Fruit fly (Drosophila melanogaster) whole organism, embryonic: ENCODE data around the gene lectin-28C.
A peak's percentile ranks its signal among the peaks of the same experiment; 100 is the strongest.

Experiments
- Ada2b ChIP-seq: fragments of 200-800 bp; sonication (Bioruptor generic); IDR thresholded peaks from 2 replicates; pipeline ENCODE4 v1.3.6; 2022; ENCODE audit warnings: missing biosample characterization, missing genetic modification characterization
- CG10209 ChIP-seq: fragments of 200-800 bp; sonication (Bioruptor generic); optimal IDR thresholded peaks from 3 replicates; lab custom pipeline; 2017; ENCODE audit warnings: missing biosample characterization, mild to moderate bottlenecking, missing genetic modification characterization, missing genetic modification reagents
- CG11695 ChIP-seq: fragments of 200-800 bp; sonication (Bioruptor generic); IDR thresholded peaks from 3 replicates; pipeline ENCODE4 v1.3.6; 2022; ENCODE audit warnings: missing biosample characterization, missing genetic modification characterization
- CG13123 ChIP-seq: fragments of 200-800 bp; sonication (Bioruptor generic); optimal IDR thresholded peaks from 2 replicates; lab custom pipeline; 2016; ENCODE audit warnings: missing biosample characterization, missing genetic modification characterization
- CG13775 ChIP-seq: fragments of 200-800 bp; sonication (Bioruptor generic); optimal IDR thresholded peaks from 3 replicates; lab custom pipeline; 2017; ENCODE audit warnings: missing biosample characterization, mild to moderate bottlenecking, missing genetic modification characterization
- CG14710 ChIP-seq: fragments of 200-800 bp; sonication (Bioruptor generic); optimal IDR thresholded peaks from 3 replicates; lab custom pipeline; 2019; ENCODE audit warnings: missing biosample characterization, mild to moderate bottlenecking, missing genetic modification characterization, moderate library complexity
- CG15269 ChIP-seq: fragments of 200-800 bp; sonication (Bioruptor generic); optimal IDR thresholded peaks from 2 replicates; lab custom pipeline; 2018; ENCODE audit warnings: missing biosample characterization, mild to moderate bottlenecking, missing genetic modification characterization, moderate library complexity
- CG1647 ChIP-seq: fragments of 200-800 bp; sonication (Bioruptor generic); optimal IDR thresholded peaks from 3 replicates; lab custom pipeline; 2016; ENCODE audit warnings: missing biosample characterization, missing genetic modification characterization
- CG18619 ChIP-seq: fragments of 200-800 bp; sonication (Bioruptor generic); optimal IDR thresholded peaks from 3 replicates; lab custom pipeline; 2017; ENCODE audit warnings: missing biosample characterization, mild to moderate bottlenecking, missing genetic modification characterization
- CG2712 ChIP-seq: fragments of 200-800 bp; optimal IDR thresholded peaks from 3 replicates; lab custom pipeline; 2019; ENCODE audit warnings: missing biosample characterization, mild to moderate bottlenecking, missing genetic modification characterization, moderate library complexity
- CG3065 ChIP-seq: fragments of 200-800 bp; sonication (Bioruptor generic); optimal IDR thresholded peaks from 2 replicates; lab custom pipeline; 2016; ENCODE audit warnings: missing biosample characterization, missing genetic modification characterization
- CG43689 ChIP-seq: fragments of 200-800 bp; sonication (Bioruptor generic); IDR thresholded peaks from 2 replicates; pipeline ENCODE4 v1.3.6; 2022; ENCODE audit warnings: missing biosample characterization, missing genetic modification characterization
- CG4404 ChIP-seq: fragments of 200-800 bp; sonication (Bioruptor generic); IDR thresholded peaks from 2 replicates; pipeline ENCODE4 v1.3.6; 2022; ENCODE audit warnings: missing biosample characterization, missing genetic modification characterization
- CG4707 ChIP-seq: fragments of 200-800 bp; sonication (Bioruptor generic); optimal IDR thresholded peaks from 2 replicates; lab custom pipeline; 2018; ENCODE audit warnings: missing biosample characterization, mild to moderate bottlenecking, missing genetic modification characterization, moderate library complexity
- CG4730 ChIP-seq: fragments of 200-800 bp; sonication (Bioruptor generic); IDR thresholded peaks from 2 replicates; pipeline ENCODE4 v1.3.6; 2022; ENCODE audit warnings: missing biosample characterization, missing genetic modification characterization
- CG6765 ChIP-seq: fragments of 200-800 bp; sonication (Bioruptor generic); optimal IDR thresholded peaks from 3 replicates; lab custom pipeline; 2017; ENCODE audit warnings: missing biosample characterization, mild to moderate bottlenecking, missing genetic modification characterization
- CG7839 ChIP-seq: fragments of 200-800 bp; sonication (Bioruptor generic); optimal IDR thresholded peaks from 3 replicates; lab custom pipeline; 2018; ENCODE audit warnings: missing biosample characterization, mild to moderate bottlenecking, missing genetic modification characterization, moderate library complexity
- CG7987 ChIP-seq: fragments of 200-800 bp; sonication (Bioruptor generic); optimal IDR thresholded peaks from 2 replicates; lab custom pipeline; 2018; ENCODE audit warnings: missing biosample characterization, mild to moderate bottlenecking, missing genetic modification characterization, moderate library complexity
- CG8388 ChIP-seq: fragments of 200-800 bp; sonication (Bioruptor generic); optimal IDR thresholded peaks from 2 replicates; lab custom pipeline; 2019; ENCODE audit warnings: missing biosample characterization, mild to moderate bottlenecking, missing genetic modification characterization, moderate library complexity
- CG9437 ChIP-seq: fragments of 200-800 bp; sonication (Bioruptor generic); optimal IDR thresholded peaks from 2 replicates; lab custom pipeline; 2018; ENCODE audit warnings: missing biosample characterization, mild to moderate bottlenecking, missing genetic modification characterization
- CrebB ChIP-seq: fragments of 200-800 bp; sonication (Bioruptor generic); optimal IDR thresholded peaks from 3 replicates; lab custom pipeline; 2018; ENCODE audit warnings: missing biosample characterization, mild to moderate bottlenecking, missing genetic modification characterization
- D19A ChIP-seq: fragments of 200-800 bp; optimal IDR thresholded peaks from 3 replicates; lab custom pipeline; 2019; ENCODE audit warnings: missing biosample characterization, mild to moderate bottlenecking, missing genetic modification characterization, moderate library complexity
- Dek ChIP-seq: fragments of 200-800 bp; sonication (Bioruptor generic); optimal IDR thresholded peaks from 3 replicates; lab custom pipeline; 2019; ENCODE audit warnings: missing biosample characterization, mild to moderate bottlenecking, missing genetic modification characterization, moderate library complexity
- Dp ChIP-seq: fragments of 200-800 bp; sonication (Bioruptor generic); optimal IDR thresholded peaks from 2 replicates; lab custom pipeline; 2018; ENCODE audit warnings: missing biosample characterization, mild to moderate bottlenecking, missing genetic modification characterization, moderate library complexity
- Ets97D ChIP-seq: fragments of 200-800 bp; sonication (Bioruptor generic); optimal IDR thresholded peaks from 3 replicates; lab custom pipeline; 2016; ENCODE audit warnings: missing biosample characterization, missing genetic modification characterization
- Fer2 ChIP-seq: fragments of 200-800 bp; sonication (Bioruptor generic); optimal IDR thresholded peaks from 2 replicates; lab custom pipeline; 2018; ENCODE audit warnings: missing biosample characterization, mild to moderate bottlenecking, missing genetic modification characterization, moderate library complexity
- HLH54F ChIP-seq: fragments of 200-800 bp; sonication (Bioruptor generic); optimal IDR thresholded peaks from 3 replicates; lab custom pipeline; 2016; ENCODE audit warnings: missing biosample characterization, missing genetic modification characterization
- Oaz ChIP-seq: fragments of 200-800 bp; sonication (Bioruptor generic); IDR thresholded peaks from 2 replicates; pipeline ENCODE4 v1.3.6; 2022; ENCODE audit warnings: missing biosample characterization, missing genetic modification characterization
- Opbp ChIP-seq: fragments of 200-800 bp; sonication (Bioruptor generic); IDR thresholded peaks from 3 replicates; pipeline ENCODE4 v1.3.6; 2022; ENCODE audit warnings: missing biosample characterization, missing genetic modification characterization; ENCODE audit not compliant: partially characterized antibody
- Ptx1 ChIP-seq: fragments of 200-800 bp; sonication (Bioruptor generic); IDR thresholded peaks from 2 replicates; pipeline ENCODE4 v1.3.6; 2022; ENCODE audit warnings: missing biosample characterization, missing genetic modification characterization
- Usf ChIP-seq: fragments of 200-800 bp; sonication (Bioruptor generic); optimal IDR thresholded peaks from 2 replicates; lab custom pipeline; 2017; ENCODE audit warnings: missing genotype, missing biosample characterization, missing genetic modification characterization
- bab2 ChIP-seq: fragments of 200-800 bp; sonication (Bioruptor generic); optimal IDR thresholded peaks from 2 replicates; lab custom pipeline; 2016; ENCODE audit warnings: missing biosample characterization, missing genetic modification characterization
- br ChIP-seq: fragments of >200 bp; optimal IDR thresholded peaks from 2 replicates; lab custom pipeline; 2017
- bsh ChIP-seq, 2 experiments: fragments of 200-800 bp; sonication (Bioruptor generic); optimal IDR thresholded peaks; 2 replicates each; lab custom pipeline; 2017 to 2018; ENCODE audit warnings: mild to moderate bottlenecking in 2 of 2, missing biosample characterization in 2 of 2, missing genetic modification characterization in 2 of 2, moderate library complexity in 1 of 2
- cas ChIP-seq: fragments of 200-800 bp; sonication (Bioruptor generic); IDR thresholded peaks from 2 replicates; pipeline ENCODE4 v1.3.6; 2022; ENCODE audit warnings: missing biosample characterization, missing genetic modification characterization
- chif ChIP-seq, 2 experiments: fragments of 200-800 bp; sonication (Bioruptor generic); optimal IDR thresholded peaks; 3 replicates each; lab custom pipeline; 2016; ENCODE audit warnings: missing biosample characterization in 2 of 2, missing genetic modification characterization in 2 of 2
- cwo ChIP-seq: fragments of 200-800 bp; sonication (Bioruptor generic); optimal IDR thresholded peaks from 3 replicates; lab custom pipeline; 2017; ENCODE audit warnings: missing biosample characterization, missing genetic modification characterization, mild to moderate bottlenecking, moderate library complexity, missing genetic modification reagents
- fd102C ChIP-seq: fragments of 200-800 bp; sonication (Bioruptor generic); optimal IDR thresholded peaks from 2 replicates; lab custom pipeline; 2018; ENCODE audit warnings: missing biosample characterization, mild to moderate bottlenecking, missing genetic modification characterization, moderate library complexity
- fd96Cb ChIP-seq: fragments of 200-800 bp; sonication (Bioruptor generic); optimal IDR thresholded peaks from 2 replicates; lab custom pipeline; 2018; ENCODE audit warnings: missing biosample characterization, mild to moderate bottlenecking, missing genetic modification characterization, moderate library complexity
- gcm ChIP-seq: fragments of 200-800 bp; sonication (Bioruptor generic); optimal IDR thresholded peaks from 2 replicates; lab custom pipeline; 2019; ENCODE audit warnings: missing biosample characterization, mild to moderate bottlenecking, missing genetic modification characterization, moderate library complexity
- mld ChIP-seq: fragments of 200-800 bp; sonication (Bioruptor generic); IDR thresholded peaks from 3 replicates; pipeline ENCODE4 v1.3.6; 2022; ENCODE audit warnings: missing biosample characterization, missing genetic modification characterization; ENCODE audit not compliant: partially characterized antibody
- nau ChIP-seq: fragments of 200-800 bp; sonication (Bioruptor generic); optimal IDR thresholded peaks from 3 replicates; lab custom pipeline; 2017; ENCODE audit warnings: missing biosample characterization, mild to moderate bottlenecking, missing genetic modification characterization, missing genetic modification reagents
- nom ChIP-seq: fragments of 200-800 bp; sonication (Bioruptor generic); optimal IDR thresholded peaks from 2 replicates; lab custom pipeline; 2017; ENCODE audit warnings: missing biosample characterization, missing genetic modification characterization, mild to moderate bottlenecking, moderate library complexity, missing genetic modification reagents
- pita ChIP-seq: fragments of 200-800 bp; sonication (Bioruptor generic); optimal IDR thresholded peaks from 2 replicates; lab custom pipeline; 2017; ENCODE audit warnings: missing biosample characterization, mild to moderate bottlenecking, missing genetic modification characterization
- sens ChIP-seq: fragments of 200-800 bp; sonication (Bioruptor generic); peaks from one replicate; lab custom pipeline; 2016; ENCODE audit warnings: missing biosample characterization, missing genetic modification characterization
- sr ChIP-seq: fragments of 200-800 bp; sonication (Bioruptor generic); IDR thresholded peaks from 3 replicates; pipeline ENCODE4 v1.3.6; 2022; ENCODE audit warnings: missing biosample characterization, missing genetic modification characterization
- ssp ChIP-seq: fragments of 200-800 bp; sonication (Bioruptor generic); IDR thresholded peaks from 2 replicates; pipeline ENCODE4 v1.3.6; 2022; ENCODE audit warnings: missing biosample characterization, missing genetic modification characterization
- wdn ChIP-seq: fragments of 200-800 bp; sonication (Bioruptor generic); IDR thresholded peaks from 2 replicates; pipeline ENCODE4 v1.3.6; 2022; ENCODE audit warnings: missing biosample characterization, missing genetic modification characterization
- wek ChIP-seq: fragments of 200-800 bp; sonication (Bioruptor generic); optimal IDR thresholded peaks from 3 replicates; lab custom pipeline; 2018; ENCODE audit warnings: missing biosample characterization, mild to moderate bottlenecking, missing genetic modification characterization, moderate library complexity

Gene lectin-28C

dm6 chr2L:7871821-7872524 lies 15.1 kb downstream of the lectin-28C start (continued):
- TF ChIP-seq bsh (GFP tag; optimal IDR thresholded peaks at IDR 0.05; lab: Kevin White, UChicago) = peak in 1 of 2 experiments; percentile 3
- peak; percentile 72 for TF ChIP-seq CG7839 (tag; lab: Kevin White, UChicago)
- TF ChIP-seq sr (GFP tag; lab: Robert Waterston, UW) = no peak
- TF ChIP-seq cwo = peak; percentile 49
- TF ChIP-seq Fer2 (tag; lab: Kevin White, UChicago) = peak; percentile 17
- peak; percentile 44 for TF ChIP-seq D19A (tag; lab: Kevin White, UChicago)
- peak; percentile 57 for TF ChIP-seq Ptx1
- TF ChIP-seq fd96Cb (tag; lab: Kevin White, UChicago) = peak; percentile 48
- peak; percentile 59 for TF ChIP-seq CG10209 (GFP tag; lab: Kevin White, UChicago)
- no peak for TF ChIP-seq gcm (GFP tag; lab: Kevin White, UChicago)
- TF ChIP-seq chif (GFP tag; optimal IDR thresholded peaks at IDR 0.05; lab: Kevin White, UChicago) = peak in 1 of 2 experiments; percentile 16
- 0 out of 2 replicates have a peak, but pooled peaks have one; percentile 24 for TF ChIP-seq CG4404
- no peak for TF ChIP-seq HLH54F (GFP tag; lab: Kevin White, UChicago)
- peak; percentile 15; the same call in 1 of the 2 replicates for TF ChIP-seq CG4730
- peak; percentile 52 for TF ChIP-seq CG2712 (tag; lab: Kevin White, UChicago)
- no peak for TF ChIP-seq CG43689 (GFP tag; lab: Robert Waterston, UW)
- no peak for TF ChIP-seq pita (GFP tag; lab: Kevin White, UChicago)
- TF ChIP-seq fd102C = no peak
- peak; percentile 73 for TF ChIP-seq CG15269
- TF ChIP-seq CG6765 (GFP tag; lab: Kevin White, UChicago) = peak; percentile 3
- no peak for TF ChIP-seq nom
- TF ChIP-seq ssp (GFP tag; lab: Robert Waterston, UW) = peak; percentile 9; the same call in 1 of the 2 replicates
- TF ChIP-seq CG13123 = no peak
- TF ChIP-seq CG4707 (GFP tag; lab: Kevin White, UChicago) = no peak
- TF ChIP-seq Dp (GFP tag; lab: Kevin White, UChicago) = no peak
- TF ChIP-seq br = no peak
- no peak for TF ChIP-seq wdn
- TF ChIP-seq wek (GFP tag; lab: Kevin White, UChicago) = no peak
- TF ChIP-seq cas = no peak
- no peak for TF ChIP-seq CG1647 (GFP tag; lab: Kevin White, UChicago)
- TF ChIP-seq Oaz (GFP tag; lab: Robert Waterston, UW) = no peak
- TF ChIP-seq CG8388 (GFP tag; lab: Kevin White, UChicago) = no peak
- no peak for TF ChIP-seq Opbp (GFP tag; lab: Robert Waterston, UW)
- peak; percentile 15 for TF ChIP-seq CG13775 (GFP tag; lab: Kevin White, UChicago)
- TF ChIP-seq Ada2b (GFP tag; lab: Robert Waterston, UW) = peak; percentile 14; the same call in 1 of the 2 replicates
- peak; percentile 54 for TF ChIP-seq CG18619 (GFP tag; lab: Kevin White, UChicago)
- TF ChIP-seq CG14710 = no peak
- TF ChIP-seq CG11695 = peak; percentile 43; the same call in 1 of the 3 replicates
- TF ChIP-seq CG7987 = no peak
- peak; percentile 43 for TF ChIP-seq bab2 (GFP tag; lab: Kevin White, UChicago)
- TF ChIP-seq CG3065 (GFP tag; lab: Kevin White, UChicago) = no peak
- no peak for TF ChIP-seq mld (GFP tag; lab: Robert Waterston, UW)
- TF ChIP-seq Dek (tag; lab: Kevin White, UChicago) = peak; percentile 55
- TF ChIP-seq sens (GFP tag; lab: Kevin White, UChicago) = peak; percentile 86
- no peak for TF ChIP-seq Ets97D (GFP tag; lab: Kevin White, UChicago)
- TF ChIP-seq CG9437 (GFP tag; lab: Kevin White, UChicago) = peak; percentile 4
- TF ChIP-seq nau (GFP tag; lab: Kevin White, UChicago) = peak; percentile 59
- TF ChIP-seq Usf (GFP tag; lab: Kevin White, UChicago) = peak; percentile 8
- no peak for TF ChIP-seq CrebB (tag; lab: Kevin White, UChicago)
